Fruit fly (Drosophila melanogaster): ENCODE results near the gene CG2841.

dm6 chrX:2363733-2364132 is 2.4 kb downstream of the CG2841 start:
- TF ChIP-seq Hnf4 (GFP tag; optimal IDR thresholded peaks at IDR 0.05): no peak
- TF ChIP-seq Dif (GFP tag; optimal IDR thresholded peaks at IDR 0.05; ENCODE audit: partially characterized antibody): no peak
- TF ChIP-seq pan (optimal IDR thresholded peaks at IDR 0.05): no peak
- TF ChIP-seq lola (GFP tag; optimal IDR thresholded peaks at IDR 0.05): no peak

Data from whole organism, wandering third instar larva.